Fruit fly (Drosophila melanogaster): ENCODE results near the gene Fdx2.
A peak's percentile ranks its signal among the peaks of the same experiment; 100 is the strongest.

DNA sequence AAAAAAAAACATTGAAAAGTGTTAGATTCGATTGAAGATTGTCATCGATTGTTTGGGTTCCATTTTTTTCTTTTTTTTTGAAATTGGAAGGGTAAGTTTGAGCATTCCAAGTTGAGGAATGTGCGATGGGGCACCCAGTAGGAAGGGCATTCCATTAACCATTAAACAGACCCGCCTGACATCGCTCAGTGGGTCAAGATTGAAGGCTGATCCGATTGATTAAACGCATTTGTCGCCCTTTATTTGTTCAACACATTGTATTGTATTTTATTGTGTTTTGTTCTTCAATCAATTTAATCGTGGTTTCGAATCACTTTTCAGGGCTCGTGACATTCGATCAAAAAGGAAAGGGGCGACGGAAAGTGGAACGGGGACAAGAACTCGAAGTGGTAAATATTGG lies 48.8 kb downstream of the Fdx2 start:
- TF ChIP-seq schlank (tag; optimal IDR thresholded peaks at IDR 0.05), result no peak
- no peak for TF ChIP-seq pho (GFP tag; optimal IDR thresholded peaks at IDR 0.05)
- TF ChIP-seq fru (optimal IDR thresholded peaks at IDR 0.05), result no peak
- TF ChIP-seq CG14860 (GFP tag; IDR thresholded peaks at IDR 0.05; ENCODE audit: partially characterized antibody), result no peak
- no peak for TF ChIP-seq BtbVII (GFP tag; optimal IDR thresholded peaks at IDR 0.05)
- TF ChIP-seq NFAT (GFP tag; IDR thresholded peaks at IDR 0.05), result no peak
- no peak for TF ChIP-seq lmd (GFP tag; IDR thresholded peaks at IDR 0.05)
- no peak for TF ChIP-seq grau (tag; optimal IDR thresholded peaks at IDR 0.05)
- no peak for TF ChIP-seq CG16779 (GFP tag; IDR thresholded peaks at IDR 0.05)
- no peak for TF ChIP-seq CG9797 (GFP tag; optimal IDR thresholded peaks at IDR 0.05)
- TF ChIP-seq sqz (GFP tag; optimal IDR thresholded peaks at IDR 0.05), result peak; percentile 41
- no peak for TF ChIP-seq onecut (GFP tag; IDR thresholded peaks at IDR 0.05)
- no peak for TF ChIP-seq ewg (GFP tag; optimal IDR thresholded peaks at IDR 0.05)
